Worm (Caenorhabditis elegans) whole organism, young adult: Measurements from ENCODE around the gene H28G03.3.

Source experiments
- B0019.2 ChIP-seq: fragments of 200-800 bp; sonication (Bioruptor generic); conservative IDR thresholded peaks from 2 replicates; pipeline ENCODE4 v1.3.6; 2022; ENCODE audit warnings: missing genetic modification reagents, missing genetic modification characterization, missing compliant biosample characterization
- B0035.1 ChIP-seq: sonication (generic microtip); optimal IDR thresholded peaks from 2 replicates; lab custom pipeline; 2016; ENCODE audit warnings: missing genetic modification characterization, mild to moderate bottlenecking, missing compliant biosample characterization, missing genotype, missing genetic modification reagents
- B0261.1 ChIP-seq: sonication (generic microtip); optimal IDR thresholded peaks from 2 replicates; lab custom pipeline; 2016; ENCODE audit warnings: mild to moderate bottlenecking, missing genetic modification characterization, moderate library complexity, missing compliant biosample characterization
- C06A6.2 ChIP-seq: fragments of 200-800 bp; sonication (Bioruptor generic); conservative IDR thresholded peaks from 2 replicates; pipeline ENCODE4 v1.3.6; 2022; ENCODE audit warnings: missing genetic modification characterization, missing compliant biosample characterization
- F39B2.1 ChIP-seq: fragments of 200-800 bp; sonication (Bioruptor generic); IDR thresholded peaks from 2 replicates; pipeline ENCODE4 v1.3.6; 2022; ENCODE audit warnings: missing genetic modification reagents, missing genetic modification characterization, missing compliant biosample characterization
- F52B5.7 ChIP-seq: sonication (generic microtip); optimal IDR thresholded peaks from 2 replicates; lab custom pipeline; 2016; ENCODE audit warnings: mild to moderate bottlenecking, missing genetic modification characterization, missing compliant biosample characterization
- F57C9.4 ChIP-seq: sonication (generic microtip); optimal IDR thresholded peaks from 2 replicates; lab custom pipeline; 2017; ENCODE audit warnings: mild to moderate bottlenecking, missing genetic modification characterization, missing compliant biosample characterization
- K12H6.12 ChIP-seq: fragments of 200-800 bp; sonication (Bioruptor generic); optimal IDR thresholded peaks from 2 replicates; lab custom pipeline; 2018; ENCODE audit warnings: mild to moderate bottlenecking, missing genetic modification characterization, missing compliant biosample characterization
- T26A5.8 ChIP-seq: sonication (generic microtip); optimal IDR thresholded peaks from 2 replicates; lab custom pipeline; 2016; ENCODE audit warnings: missing genetic modification characterization, missing compliant biosample characterization
- aptf-2 ChIP-seq: fragments of 200-800 bp; sonication (Bioruptor generic); conservative IDR thresholded peaks from 2 replicates; pipeline ENCODE4 v1.3.6; 2022; ENCODE audit warnings: missing genetic modification reagents, missing genetic modification characterization, missing compliant biosample characterization
- aptf-3 ChIP-seq: fragments of 200-800 bp; sonication (Bioruptor generic); IDR thresholded peaks from 2 replicates; pipeline ENCODE4 v1.3.6; 2022; ENCODE audit warnings: missing genetic modification characterization, missing compliant biosample characterization
- atf-7 ChIP-seq: sonication (generic microtip); optimal IDR thresholded peaks from 2 replicates; lab custom pipeline; 2017; ENCODE audit warnings: mild to moderate bottlenecking, missing genetic modification characterization, missing compliant biosample characterization
- bed-2 ChIP-seq: fragments of 200-800 bp; sonication (Bioruptor generic); IDR thresholded peaks from 2 replicates; pipeline ENCODE4 v1.3.6; 2022; ENCODE audit warnings: missing genetic modification reagents, missing genetic modification characterization, missing compliant biosample characterization
- ccch-3 ChIP-seq: fragments of 200-800 bp; sonication (Bioruptor generic); optimal IDR thresholded peaks from 2 replicates; lab custom pipeline; 2018; ENCODE audit warnings: mild to moderate bottlenecking, missing genetic modification characterization, missing compliant biosample characterization
- cebp-1 ChIP-seq, 2 experiments: fragments of 200-800 bp in 1 of 2; sonication (Bioruptor generic) in 1 of 2; sonication (generic microtip) in 1 of 2; IDR thresholded peaks in 1 of 2; optimal IDR thresholded peaks in 1 of 2; 2 replicates each; pipeline versions ENCODE4 v1.3.6 to Lab custom; 2017 to 2022; ENCODE audit warnings: missing compliant biosample characterization in 2 of 2, missing genetic modification characterization in 2 of 2, mild to moderate bottlenecking in 1 of 2, missing genetic modification reagents in 1 of 2, moderate library complexity in 1 of 2
- ceh-100 ChIP-seq: fragments of 200-800 bp; sonication (Bioruptor generic); IDR thresholded peaks from 2 replicates; pipeline ENCODE4 v1.3.6; 2022; ENCODE audit warnings: missing genetic modification reagents, missing genetic modification characterization, missing compliant biosample characterization
- ceh-27 ChIP-seq: fragments of 200-800 bp; sonication (Bioruptor generic); optimal IDR thresholded peaks from 2 replicates; lab custom pipeline; 2018; ENCODE audit warnings: mild to moderate bottlenecking, missing genetic modification characterization, moderate library complexity, missing compliant biosample characterization
- dpff-1 ChIP-seq: sonication (generic microtip); optimal IDR thresholded peaks from 2 replicates; lab custom pipeline; 2017; ENCODE audit warnings: mild to moderate bottlenecking, missing genetic modification characterization, missing compliant biosample characterization
- egl-18 ChIP-seq: fragments of 200-800 bp; sonication (Bioruptor generic); IDR thresholded peaks from 2 replicates; pipeline ENCODE4 v1.3.6; 2022; ENCODE audit warnings: missing genetic modification reagents, missing genetic modification characterization, missing compliant biosample characterization
- ets-4 ChIP-seq: fragments of 200-800 bp; sonication (Bioruptor generic); optimal IDR thresholded peaks from 2 replicates; lab custom pipeline; 2018; ENCODE audit warnings: mild to moderate bottlenecking, missing genetic modification characterization, missing compliant biosample characterization
- him-1 ChIP-seq: sonication (generic microtip); optimal IDR thresholded peaks from 2 replicates; lab custom pipeline; 2016; ENCODE audit warnings: missing genotype, missing genetic modification reagents, missing genetic modification characterization, missing compliant biosample characterization
- hlh-12 ChIP-seq: sonication (generic microtip); optimal IDR thresholded peaks from 2 replicates; lab custom pipeline; 2016; ENCODE audit warnings: missing genetic modification characterization, missing compliant biosample characterization
- hsf-1 ChIP-seq: fragments of 200-800 bp; sonication (Bioruptor generic); IDR thresholded peaks from 2 replicates; pipeline ENCODE4 v1.3.6; 2022; ENCODE audit warnings: missing genetic modification reagents, missing genetic modification characterization, missing compliant biosample characterization
- lag-1 ChIP-seq: fragments of 200-800 bp; sonication (Bioruptor generic); IDR thresholded peaks from 2 replicates; pipeline ENCODE4 v1.3.6; 2022; ENCODE audit warnings: missing genetic modification reagents, missing genetic modification characterization, missing compliant biosample characterization
- lin-26 ChIP-seq: fragments of 200-800 bp; sonication (Bioruptor generic); IDR thresholded peaks from 2 replicates; pipeline ENCODE4 v1.3.6; 2022; ENCODE audit warnings: missing genetic modification reagents, missing genetic modification characterization, missing compliant biosample characterization
- lin-40 ChIP-seq: sonication (generic microtip); optimal IDR thresholded peaks from 2 replicates; lab custom pipeline; 2016; ENCODE audit warnings: missing genetic modification characterization, mild to moderate bottlenecking, missing compliant biosample characterization, missing genotype, missing genetic modification reagents
- lin-54 ChIP-seq: fragments of 200-800 bp; sonication (Bioruptor generic); optimal IDR thresholded peaks from 2 replicates; lab custom pipeline; 2018; ENCODE audit warnings: mild to moderate bottlenecking, missing genetic modification characterization, missing compliant biosample characterization
- lir-1 ChIP-seq: fragments of 200-800 bp; sonication (Bioruptor generic); conservative IDR thresholded peaks from 2 replicates; pipeline ENCODE4 v1.3.6; 2022; ENCODE audit warnings: missing genetic modification reagents, missing genetic modification characterization, missing compliant biosample characterization
- lsy-27 ChIP-seq: sonication (generic microtip); optimal IDR thresholded peaks from 2 replicates; lab custom pipeline; 2017; ENCODE audit warnings: missing genetic modification characterization, mild to moderate bottlenecking, missing compliant biosample characterization, antibody characterized with exemption, missing genotype, borderline replicate concordance; ENCODE audit not compliant: insufficient read depth
- madf-6 ChIP-seq: fragments of 200-800 bp; sonication (Bioruptor generic); IDR thresholded peaks from 2 replicates; pipeline ENCODE4 v1.3.6; 2022; ENCODE audit warnings: missing genetic modification reagents, missing genetic modification characterization, missing compliant biosample characterization
- madf-8 ChIP-seq: fragments of 200-800 bp; sonication (Bioruptor generic); conservative IDR thresholded peaks from 2 replicates; pipeline ENCODE4 v1.3.6; 2022; ENCODE audit warnings: missing genetic modification reagents, missing genetic modification characterization, missing compliant biosample characterization
- nfyb-1 ChIP-seq: fragments of 200-800 bp; sonication (Bioruptor generic); IDR thresholded peaks from 2 replicates; pipeline ENCODE4 v1.3.6; 2022; ENCODE audit warnings: missing genetic modification reagents, missing genetic modification characterization, missing compliant biosample characterization
- nhr-179 ChIP-seq: sonication (generic microtip); optimal IDR thresholded peaks from 2 replicates; lab custom pipeline; 2016; ENCODE audit warnings: mild to moderate bottlenecking, missing genetic modification characterization, missing compliant biosample characterization
- nhr-27 ChIP-seq: fragments of 200-800 bp; sonication (Bioruptor generic); optimal IDR thresholded peaks from 2 replicates; lab custom pipeline; 2018; ENCODE audit warnings: mild to moderate bottlenecking, missing genetic modification characterization, moderate library complexity, missing compliant biosample characterization
- nhr-90 ChIP-seq: sonication (generic microtip); optimal IDR thresholded peaks from 2 replicates; lab custom pipeline; 2016; ENCODE audit warnings: missing genotype, mild to moderate bottlenecking, missing genetic modification characterization, missing compliant biosample characterization
- pbrm-1 ChIP-seq: fragments of 200-800 bp; sonication (Bioruptor generic); IDR thresholded peaks from 2 replicates; pipeline ENCODE4 v1.3.6; 2022; ENCODE audit warnings: missing genetic modification reagents, missing genetic modification characterization, missing compliant biosample characterization
- rec-8 ChIP-seq, 2 experiments: sonication (generic microtip); optimal IDR thresholded peaks; 2 replicates each; lab custom pipeline; 2016; ENCODE audit warnings: mild to moderate bottlenecking in 2 of 2, missing genetic modification characterization in 2 of 2, missing genetic modification reagents in 2 of 2, missing genotype in 2 of 2, missing biosample characterization in 1 of 2, missing compliant biosample characterization in 1 of 2, moderate library complexity in 1 of 2
- repo-1 ChIP-seq: sonication (generic microtip); optimal IDR thresholded peaks from 2 replicates; lab custom pipeline; 2017; ENCODE audit warnings: mild to moderate bottlenecking, missing genetic modification characterization, missing compliant biosample characterization
- sdz-38 ChIP-seq: sonication (generic microtip); optimal IDR thresholded peaks from 2 replicates; lab custom pipeline; 2016; ENCODE audit warnings: missing genotype, missing genetic modification characterization, missing compliant biosample characterization
- snpc-3.4 ChIP-seq: sonication (generic microtip); optimal IDR thresholded peaks from 2 replicates; lab custom pipeline; 2017; ENCODE audit warnings: missing genetic modification characterization, mild to moderate bottlenecking, missing compliant biosample characterization, antibody characterized with exemption, moderate library complexity, missing genotype, missing genetic modification reagents
- somi-1 ChIP-seq: fragments of 200-800 bp; sonication (Bioruptor generic); optimal IDR thresholded peaks from 2 replicates; lab custom pipeline; 2018; ENCODE audit warnings: mild to moderate bottlenecking, missing genetic modification characterization, missing compliant biosample characterization
- tbx-9 ChIP-seq: sonication (generic microtip); optimal IDR thresholded peaks from 2 replicates; lab custom pipeline; 2016; ENCODE audit warnings: borderline replicate concordance, missing genetic modification characterization, inconsistent platforms, missing compliant biosample characterization
- unc-130 ChIP-seq: sonication (generic microtip); optimal IDR thresholded peaks from 2 replicates; lab custom pipeline; 2016; ENCODE audit warnings: missing genetic modification reagents, missing genetic modification characterization, missing compliant biosample characterization
- ztf-22 ChIP-seq: fragments of 200-800 bp; sonication (Bioruptor generic); optimal IDR thresholded peaks from 2 replicates; lab custom pipeline; 2018; ENCODE audit warnings: mild to moderate bottlenecking, missing genetic modification characterization, moderate library complexity, missing compliant biosample characterization

H28G03.3 gene

DNA sequence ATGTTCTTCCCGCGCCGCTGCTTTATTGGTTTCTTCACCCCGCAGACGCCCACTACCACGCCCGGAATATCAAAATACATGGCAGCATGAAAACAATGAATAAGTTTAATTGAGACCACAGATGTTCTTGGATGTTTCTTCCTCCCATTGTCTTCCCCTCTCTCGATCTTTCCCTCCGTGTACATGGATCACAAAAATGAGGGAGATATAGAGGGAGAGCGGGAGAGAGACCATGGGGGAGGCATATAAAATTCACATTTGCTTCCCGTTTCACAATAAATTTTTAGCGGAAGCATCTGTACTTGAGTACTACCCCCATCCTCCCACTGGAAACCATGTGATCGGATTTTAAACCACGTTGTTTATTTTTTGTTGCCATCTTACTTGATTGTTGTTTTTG, 32.8 kb downstream of the H28G03.3 start:
- no peak for TF ChIP-seq B0019.2 (GFP tag; lab: Robert Waterston, UW)
- no peak for TF ChIP-seq lin-40 (tag; lab: Kevin White, UChicago)
- TF ChIP-seq bed-2 (GFP tag; lab: Robert Waterston, UW) = no peak
- no peak for TF ChIP-seq nfyb-1 (GFP tag; lab: Robert Waterston, UW)
- TF ChIP-seq C06A6.2 (GFP tag; lab: Robert Waterston, UW) = no peak
- TF ChIP-seq dpff-1 = no peak
- TF ChIP-seq ets-4 = no peak
- no peak for TF ChIP-seq hsf-1
- no peak for TF ChIP-seq lag-1
- TF ChIP-seq ccch-3 (GFP tag; lab: Kevin White, UChicago) = no peak
- no peak for TF ChIP-seq sdz-38 (tag; lab: Kevin White, UChicago)
- TF ChIP-seq F57C9.4 (tag; lab: Kevin White, UChicago) = no peak
- no peak for TF ChIP-seq B0261.1 (tag; lab: Kevin White, UChicago)
- TF ChIP-seq nhr-27 (tag; lab: Kevin White, UChicago) = no peak
- TF ChIP-seq, all 124 proteins: peak for 0

DNA sequence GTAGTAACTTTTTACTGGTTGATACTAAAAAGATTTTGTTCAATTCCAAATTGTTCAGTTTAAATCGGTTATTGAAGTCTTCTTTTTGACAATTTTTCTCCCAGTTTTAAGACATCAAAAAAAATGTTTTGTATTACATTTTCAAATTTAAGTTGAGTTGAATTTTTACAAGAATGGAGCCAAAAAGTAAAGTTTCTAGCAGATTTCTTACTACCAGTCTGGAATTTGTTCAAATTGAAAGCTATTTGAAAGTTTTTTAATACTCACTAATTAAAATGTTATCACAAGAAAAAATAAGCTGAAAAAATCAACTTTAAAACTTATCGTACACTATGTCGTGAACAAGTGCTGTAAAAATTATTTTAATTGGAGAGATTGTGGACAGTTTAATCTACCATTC, 36.1 kb downstream of the H28G03.3 start:
- TF ChIP-seq nhr-27 (tag; lab: Kevin White, UChicago) (no peak), aptf-2 (no peak), madf-6 (no peak), ceh-100 (GFP tag; lab: Robert Waterston, UW) (no peak), egl-18 (GFP tag; lab: Robert Waterston, UW) (no peak), lsy-27 (tag; lab: Kevin White, UChicago) (no peak), rec-8 (tag; optimal IDR thresholded peaks at IDR 0.05; lab: Kevin White, UChicago) (no peak), lag-1 (no peak), F52B5.7 (tag; lab: Kevin White, UChicago) (no peak), snpc-3.4 (tag; lab: Kevin White, UChicago) (no peak), lin-54 (no peak), nhr-90 (tag; lab: Kevin White, UChicago) (no peak), tbx-9 (tag; lab: Kevin White, UChicago) (no peak), aptf-3 (GFP tag; lab: Robert Waterston, UW) (no peak), lir-1 (GFP tag; lab: Robert Waterston, UW) (no peak), somi-1 (GFP tag; lab: Kevin White, UChicago) (no peak), atf-7 (no peak)

ce11 chrX:5188977-5189376, 37.2 kb downstream of the H28G03.3 start, which contains the start of gene zig-6:
Gene zig-6 (minus strand): TSS chrX:5189077.
- no peak for TF ChIP-seq aptf-3 (GFP tag; lab: Robert Waterston, UW)

ce11 chrX:5183931-5184330, 42.2 kb downstream of the H28G03.3 start, which contains the start of gene T03G11.9:
Gene T03G11.9 (plus strand): TSS chrX:5184231.
- TF ChIP-seq him-1 = no peak
- TF ChIP-seq ztf-22 (GFP tag; lab: Kevin White, UChicago) = no peak
- TF ChIP-seq lin-26 (GFP tag; lab: Robert Waterston, UW) = no peak
- TF ChIP-seq cebp-1 (GFP tag; IDR thresholded peaks at IDR 0.05; lab: Robert Waterston, UW) = no peak
- no peak for TF ChIP-seq cebp-1 (tag; optimal IDR thresholded peaks at IDR 0.05; lab: Kevin White, UChicago)
- TF ChIP-seq repo-1 = no peak
- TF ChIP-seq unc-130 (GFP tag; lab: Kevin White, UChicago) = no peak
- TF ChIP-seq hlh-12 = no peak
- TF ChIP-seq pbrm-1 = no peak
- no peak for TF ChIP-seq ceh-27 (GFP tag; lab: Kevin White, UChicago)
- no peak for TF ChIP-seq madf-8 (GFP tag; lab: Robert Waterston, UW)
- TF ChIP-seq nhr-179 (tag; lab: Kevin White, UChicago) = no peak
- TF ChIP-seq B0261.1 (tag; lab: Kevin White, UChicago) = no peak
- no peak for TF ChIP-seq B0035.1 (tag; lab: Kevin White, UChicago)
- TF ChIP-seq hsf-1 = no peak
- TF ChIP-seq K12H6.12 (tag; lab: Kevin White, UChicago) = no peak
- TF ChIP-seq T26A5.8 (tag; lab: Kevin White, UChicago) = no peak
- TF ChIP-seq F39B2.1 (GFP tag; lab: Robert Waterston, UW) = no peak
- no peak for TF ChIP-seq B0019.2 (GFP tag; lab: Robert Waterston, UW)
